Fruit fly (Drosophila melanogaster): ENCODE data around the gene Mur18B.

- TF ChIP-seq CG16779 (GFP tag; IDR thresholded peaks at IDR 0.05), result no peak
- no peak for TF ChIP-seq bab2 (GFP tag; optimal IDR thresholded peaks at IDR 0.05)
- TF ChIP-seq knrl (GFP tag; IDR thresholded peaks at IDR 0.05; ENCODE audit: partially characterized antibody), result no peak
- no peak for TF ChIP-seq tll (GFP tag; optimal IDR thresholded peaks at IDR 0.05)
- TF ChIP-seq ro (GFP tag; IDR thresholded peaks at IDR 0.05), result no peak
These were observed 49.6 kb upstream of the Mur18B start for dm6 chrX:19163446-19163845.
